Worm (Caenorhabditis elegans): ENCODE measurements around the gene utp-20.

ce11 chrII:6528629-6529028 lies 7.5 kb upstream of the utp-20 start, which contains the start of gene C56E6.4:
- no peak for TF ChIP-seq T22C8.4 (GFP tag; IDR thresholded peaks at IDR 0.05)
- TF ChIP-seq ztf-29 (GFP tag; IDR thresholded peaks at IDR 0.05) = no peak

All from whole organism, midembryonic.